Fruit fly (Drosophila melanogaster) whole organism, pupa: ENCODE results near the gene EndoU.

Source experiments
- CG13204 ChIP-seq: fragments of 200-800 bp; sonication (Bioruptor generic); optimal IDR thresholded peaks from 2 replicates; lab custom pipeline; 2018; ENCODE audit warnings: missing biosample characterization, mild to moderate bottlenecking, missing genetic modification characterization, moderate library complexity
- CG34367 ChIP-seq: fragments of 200-800 bp; sonication (Bioruptor generic); optimal IDR thresholded peaks from 2 replicates; lab custom pipeline; 2018; ENCODE audit warnings: missing biosample characterization, mild to moderate bottlenecking, missing genetic modification characterization
- CG8159 ChIP-seq: fragments of 200-800 bp; sonication (Bioruptor generic); optimal IDR thresholded peaks from 3 replicates; lab custom pipeline; 2018; ENCODE audit warnings: missing biosample characterization, mild to moderate bottlenecking, missing genetic modification characterization, moderate library complexity
- CG8301 ChIP-seq: fragments of 200-800 bp; sonication (Bioruptor generic); optimal IDR thresholded peaks from 2 replicates; lab custom pipeline; 2018; ENCODE audit warnings: missing biosample characterization, mild to moderate bottlenecking, missing genetic modification characterization
- EcR ChIP-seq: fragments of 200-800 bp; sonication (Bioruptor generic); optimal IDR thresholded peaks from 3 replicates; lab custom pipeline; 2019; ENCODE audit warnings: missing biosample characterization, missing genetic modification characterization, mild to moderate bottlenecking, moderate library complexity, missing genetic modification reagents
- Ets98B ChIP-seq: fragments of 200-800 bp; sonication (Bioruptor generic); IDR thresholded peaks from 2 replicates; pipeline ENCODE4 v1.3.6; 2022; ENCODE audit warnings: missing biosample characterization, missing genetic modification characterization
- fd96Ca ChIP-seq: fragments of 200-800 bp; sonication (Bioruptor generic); IDR thresholded peaks from 3 replicates; pipeline ENCODE4 v1.3.6; 2022; ENCODE audit warnings: missing biosample characterization, missing genetic modification characterization
- gl ChIP-seq: fragments of 200-800 bp; sonication (Bioruptor generic); optimal IDR thresholded peaks from 2 replicates; lab custom pipeline; 2018; ENCODE audit warnings: missing biosample characterization, mild to moderate bottlenecking, missing genetic modification characterization

DNA sequence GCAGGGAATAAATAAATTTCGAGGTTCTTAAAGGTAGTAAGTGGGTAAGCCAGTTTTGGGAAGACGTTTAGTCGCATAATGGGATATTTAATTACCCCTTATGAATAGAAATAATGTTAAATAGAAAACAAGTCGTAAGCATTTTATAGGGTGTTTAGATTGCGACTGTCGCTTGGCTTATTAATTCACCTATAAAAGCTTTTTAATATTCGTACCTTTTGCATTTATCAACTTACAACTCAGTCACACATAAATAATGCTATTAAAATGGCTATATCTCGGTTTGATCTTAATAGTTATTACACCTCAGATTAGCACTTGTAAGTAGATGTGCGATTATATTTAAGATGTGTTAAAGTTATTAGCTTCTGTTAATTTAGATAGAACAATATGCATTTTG lies 17.1 kb downstream of the EndoU start, which contains the start of gene CG34276:
- no peak for TF ChIP-seq CG8301 (tag; lab: Kevin White, UChicago)
- TF ChIP-seq Ets98B (GFP tag; lab: Robert Waterston, UW): no peak
- TF ChIP-seq CG13204 (GFP tag; lab: Kevin White, UChicago): no peak
- no peak for TF ChIP-seq gl
- no peak for TF ChIP-seq CG8159 (tag; lab: Kevin White, UChicago)
- TF ChIP-seq fd96Ca (GFP tag; lab: Robert Waterston, UW): no peak
- TF ChIP-seq CG34367: no peak
- TF ChIP-seq EcR (GFP tag; lab: Kevin White, UChicago): no peak
